Fruit fly (Drosophila melanogaster) whole organism, prepupa: ENCODE data around the gene CAH5.
A peak's percentile ranks its signal among the peaks of the same experiment; 100 is the strongest.

Experiments used
- CG10631 ChIP-seq: fragments of 200-800 bp; sonication (Bioruptor generic); optimal IDR thresholded peaks from 2 replicates; lab custom pipeline; 2016; ENCODE audit warnings: missing biosample characterization, missing genetic modification characterization
- CG11294 ChIP-seq: fragments of 200-800 bp; sonication (Bioruptor generic); IDR thresholded peaks from 2 replicates; pipeline ENCODE4 v1.3.6; 2022; ENCODE audit warnings: missing biosample characterization, missing genetic modification characterization
- CG11762 ChIP-seq: fragments of 200-800 bp; sonication (Bioruptor generic); optimal IDR thresholded peaks from 3 replicates; lab custom pipeline; 2016; ENCODE audit warnings: missing biosample characterization, missing genetic modification characterization; ENCODE audit not compliant: insufficient read depth
- CG11902 ChIP-seq: fragments of 200-800 bp; sonication (Bioruptor generic); optimal IDR thresholded peaks from 3 replicates; lab custom pipeline; 2016; ENCODE audit warnings: missing biosample characterization, missing genetic modification characterization
- CG15336 ChIP-seq: fragments of 200-800 bp; sonication (Bioruptor generic); IDR thresholded peaks from 2 replicates; pipeline ENCODE4 v1.3.6; 2022; ENCODE audit warnings: missing biosample characterization, missing genetic modification characterization
- CG16779 ChIP-seq: fragments of 200-800 bp; sonication (Bioruptor generic); optimal IDR thresholded peaks from 3 replicates; lab custom pipeline; 2017; ENCODE audit warnings: missing biosample characterization, mild to moderate bottlenecking, missing genetic modification characterization
- CG3032 ChIP-seq: fragments of 200-800 bp; optimal IDR thresholded peaks from 2 replicates; lab custom pipeline; 2019; ENCODE audit warnings: missing biosample characterization, mild to moderate bottlenecking, missing genetic modification characterization, moderate library complexity
- CG31627 ChIP-seq: fragments of 200-800 bp; sonication (Bioruptor generic); optimal IDR thresholded peaks from 3 replicates; lab custom pipeline; 2016; ENCODE audit warnings: missing biosample characterization, missing genetic modification characterization
- CG32006 ChIP-seq: fragments of 200-800 bp; sonication (Bioruptor generic); optimal IDR thresholded peaks from 3 replicates; lab custom pipeline; 2017; ENCODE audit warnings: missing biosample characterization, mild to moderate bottlenecking, missing genetic modification characterization
- CG34406 ChIP-seq: fragments of 200-800 bp; sonication (Bioruptor generic); optimal IDR thresholded peaks from 3 replicates; lab custom pipeline; 2016; ENCODE audit warnings: missing biosample characterization, missing genetic modification characterization
- CG4318 ChIP-seq: fragments of 200-800 bp; sonication (Bioruptor generic); optimal IDR thresholded peaks from 3 replicates; lab custom pipeline; 2017; ENCODE audit warnings: missing biosample characterization, mild to moderate bottlenecking, missing genetic modification characterization
- CG6276 ChIP-seq: fragments of 200-800 bp; sonication (Bioruptor generic); optimal IDR thresholded peaks from 2 replicates; lab custom pipeline; 2017; ENCODE audit warnings: missing biosample characterization, mild to moderate bottlenecking, missing genetic modification characterization
- CG6792 ChIP-seq: fragments of 200-800 bp; sonication (Bioruptor generic); optimal IDR thresholded peaks from 3 replicates; lab custom pipeline; 2016; ENCODE audit warnings: missing biosample characterization, missing genetic modification characterization
- CG6808 ChIP-seq: fragments of 200-800 bp; sonication (Bioruptor generic); optimal IDR thresholded peaks from 3 replicates; lab custom pipeline; 2017; ENCODE audit warnings: missing biosample characterization, missing genetic modification characterization, mild to moderate bottlenecking, moderate library complexity, missing genetic modification reagents
- CG6854 ChIP-seq: fragments of 200-800 bp; sonication (Bioruptor generic); optimal IDR thresholded peaks from 2 replicates; lab custom pipeline; 2017; ENCODE audit warnings: missing biosample characterization, mild to moderate bottlenecking, missing genetic modification characterization
- CG8119 ChIP-seq: fragments of 200-800 bp; sonication (Bioruptor generic); IDR thresholded peaks from 3 replicates; pipeline ENCODE4 v1.3.6; 2022; ENCODE audit warnings: missing biosample characterization, missing genetic modification characterization
- CG8319 ChIP-seq: fragments of 200-800 bp; sonication (Bioruptor generic); optimal IDR thresholded peaks from 3 replicates; lab custom pipeline; 2016; ENCODE audit warnings: missing biosample characterization, missing genetic modification characterization
- Eip75B ChIP-seq: fragments of 200-800 bp; sonication (Bioruptor generic); optimal IDR thresholded peaks from 3 replicates; lab custom pipeline; 2016; ENCODE audit warnings: missing biosample characterization, missing genetic modification characterization
- Eip78C ChIP-seq: fragments of 200-800 bp; sonication (Bioruptor generic); peaks from one replicate; lab custom pipeline; 2016; ENCODE audit warnings: missing biosample characterization, missing genetic modification characterization
- Eip93F ChIP-seq: fragments of 200-800 bp; sonication (Bioruptor generic); optimal IDR thresholded peaks from 2 replicates; lab custom pipeline; 2016; ENCODE audit warnings: missing biosample characterization, mild to moderate bottlenecking, missing genetic modification characterization
- Ets21C ChIP-seq: fragments of 200-800 bp; sonication (Bioruptor generic); optimal IDR thresholded peaks from 3 replicates; lab custom pipeline; 2016; ENCODE audit warnings: missing biosample characterization, missing genetic modification characterization
- Ets96B ChIP-seq: fragments of 200-800 bp; optimal IDR thresholded peaks from 2 replicates; lab custom pipeline; 2019; ENCODE audit warnings: missing biosample characterization, mild to moderate bottlenecking, missing genetic modification characterization, moderate library complexity
- Gug ChIP-seq: fragments of 200-800 bp; sonication (Bioruptor generic); IDR thresholded peaks from 2 replicates; pipeline ENCODE4 v1.3.6; 2022; ENCODE audit warnings: missing biosample characterization, missing genetic modification characterization
- Hr39 ChIP-seq: fragments of 200-800 bp; sonication (Bioruptor generic); optimal IDR thresholded peaks from 2 replicates; lab custom pipeline; 2016; ENCODE audit warnings: missing biosample characterization, missing genetic modification characterization
- Smox ChIP-seq: fragments of 200-800 bp; sonication (Bioruptor generic); optimal IDR thresholded peaks from 3 replicates; lab custom pipeline; 2016; ENCODE audit warnings: missing biosample characterization, missing genetic modification characterization
- Sox102F ChIP-seq: fragments of 200-800 bp; sonication (Bioruptor generic); optimal IDR thresholded peaks from 2 replicates; lab custom pipeline; 2016; ENCODE audit warnings: missing biosample characterization, mild to moderate bottlenecking, missing genetic modification characterization
- Sox14 ChIP-seq: fragments of 200-800 bp; sonication (Bioruptor generic); optimal IDR thresholded peaks from 3 replicates; lab custom pipeline; 2016; ENCODE audit warnings: missing biosample characterization, missing genetic modification characterization
- achi ChIP-seq: fragments of 200-800 bp; sonication (Bioruptor generic); optimal IDR thresholded peaks from 3 replicates; lab custom pipeline; 2016; ENCODE audit warnings: missing biosample characterization, missing genetic modification characterization
- acj6 ChIP-seq: fragments of 200-800 bp; sonication (Bioruptor generic); optimal IDR thresholded peaks from 3 replicates; lab custom pipeline; 2016; ENCODE audit warnings: missing biosample characterization, missing genetic modification characterization
- cyc ChIP-seq: fragments of 200-800 bp; sonication (Bioruptor generic); optimal IDR thresholded peaks from 3 replicates; lab custom pipeline; 2016; ENCODE audit warnings: missing biosample characterization, missing genetic modification characterization
- dac ChIP-seq: fragments of 200-800 bp; sonication (Bioruptor generic); optimal IDR thresholded peaks from 2 replicates; lab custom pipeline; 2017; ENCODE audit warnings: missing biosample characterization, mild to moderate bottlenecking, missing genetic modification characterization
- eg ChIP-seq: fragments of 200-800 bp; sonication (Bioruptor generic); IDR thresholded peaks from 3 replicates; pipeline ENCODE4 v1.3.6; 2022; ENCODE audit warnings: missing biosample characterization, missing genetic modification characterization
- esn ChIP-seq: fragments of 200-800 bp; sonication (Bioruptor generic); optimal IDR thresholded peaks from 2 replicates; lab custom pipeline; 2016; ENCODE audit warnings: missing biosample characterization, mild to moderate bottlenecking, missing genetic modification characterization, moderate library complexity
- fd59A ChIP-seq: fragments of 200-800 bp; sonication (Bioruptor generic); optimal IDR thresholded peaks from 2 replicates; lab custom pipeline; 2017; ENCODE audit warnings: missing biosample characterization, mild to moderate bottlenecking, missing genetic modification characterization, missing genetic modification reagents
- fkh ChIP-seq: fragments of 200-800 bp; sonication (Bioruptor generic); optimal IDR thresholded peaks from 3 replicates; lab custom pipeline; 2017; ENCODE audit warnings: missing biosample characterization, mild to moderate bottlenecking, missing genetic modification characterization, moderate library complexity
- lz ChIP-seq: fragments of 200-800 bp; sonication (Bioruptor generic); optimal IDR thresholded peaks from 3 replicates; lab custom pipeline; 2016; ENCODE audit warnings: missing biosample characterization, missing genetic modification characterization
- pdm3 ChIP-seq: fragments of 200-800 bp; sonication (Bioruptor generic); optimal IDR thresholded peaks from 3 replicates; lab custom pipeline; 2016; ENCODE audit warnings: missing biosample characterization, missing genetic modification characterization
- salr ChIP-seq, 2 experiments: fragments of 200-800 bp; sonication (Bioruptor generic); optimal IDR thresholded peaks; 3 replicates each; lab custom pipeline; 2016 to 2018; ENCODE audit warnings: missing biosample characterization in 2 of 2, missing genetic modification characterization in 2 of 2, mild to moderate bottlenecking in 1 of 2
- spab ChIP-seq: fragments of 200-800 bp; sonication (Bioruptor generic); optimal IDR thresholded peaks from 2 replicates; lab custom pipeline; 2017; ENCODE audit warnings: missing biosample characterization, mild to moderate bottlenecking, missing genetic modification characterization, missing genetic modification reagents
- ss ChIP-seq, 2 experiments: fragments of 200-800 bp; sonication (Bioruptor generic); optimal IDR thresholded peaks; 2 replicates in 1 of 2; 3 replicates in 1 of 2; lab custom pipeline; 2017 to 2018; ENCODE audit warnings: mild to moderate bottlenecking in 2 of 2, missing biosample characterization in 2 of 2, missing genetic modification characterization in 2 of 2, moderate library complexity in 1 of 2
- svp ChIP-seq: fragments of 200-800 bp; sonication (Bioruptor generic); peaks from one replicate; lab custom pipeline; 2016; ENCODE audit warnings: missing biosample characterization, missing genetic modification characterization
- topi ChIP-seq: fragments of 200-800 bp; sonication (Bioruptor generic); optimal IDR thresholded peaks from 3 replicates; lab custom pipeline; 2016; ENCODE audit warnings: missing biosample characterization, missing genetic modification characterization
- vri ChIP-seq: fragments of 200-800 bp; sonication (Bioruptor generic); optimal IDR thresholded peaks from 3 replicates; lab custom pipeline; 2016; ENCODE audit warnings: missing biosample characterization, mild to moderate bottlenecking, missing genetic modification characterization

Gene CAH5

DNA sequence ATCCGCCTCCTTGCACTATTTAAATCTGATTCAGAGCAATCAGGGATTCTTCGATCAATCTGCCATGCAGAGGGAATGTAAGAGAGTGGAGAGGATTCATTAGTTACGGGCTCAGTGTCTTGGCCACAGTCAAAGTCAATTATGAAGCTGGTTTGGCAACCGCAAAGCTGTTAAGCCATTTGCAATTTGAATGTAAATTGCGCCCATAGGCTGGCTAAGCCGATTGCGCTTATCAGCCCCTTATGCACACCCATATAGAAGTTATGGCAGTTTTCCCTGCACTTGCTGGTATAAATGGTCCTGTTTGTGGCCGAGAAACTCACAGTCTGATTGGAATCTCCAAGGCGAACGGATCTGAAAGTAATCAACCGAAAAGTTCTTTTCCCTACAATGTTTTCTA is at the start of gene CAH5:
Gene CAH5 (plus strand): TSS at position 301 of the 400 bp plus-strand sequence.
- TF ChIP-seq CG11762 (GFP tag; lab: Kevin White, UChicago) = no peak
- TF ChIP-seq eg = no peak
- no peak for TF ChIP-seq CG15336 (GFP tag; lab: Robert Waterston, UW)
- TF ChIP-seq topi (GFP tag; lab: Kevin White, UChicago) = no peak
- TF ChIP-seq, all 60 proteins: peak for 0

DNA sequence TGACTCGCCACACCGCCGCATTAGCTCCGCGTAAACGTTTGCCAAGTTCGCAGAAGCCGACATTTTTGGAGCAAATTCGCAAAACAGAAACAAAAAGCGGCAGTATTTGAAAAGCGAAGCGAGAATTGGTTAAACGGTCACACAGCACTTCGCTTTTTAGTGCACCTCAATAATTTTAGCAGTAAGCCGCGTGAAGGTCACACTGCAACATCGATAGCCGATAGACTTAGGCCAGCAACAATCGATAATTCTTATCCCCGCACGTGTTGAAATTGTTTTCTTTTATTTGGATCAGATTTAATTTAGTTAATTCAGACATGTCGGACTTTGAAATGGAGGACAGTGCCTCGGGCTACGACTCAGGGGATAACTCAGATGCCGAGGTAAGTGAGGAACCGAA is 49.2 kb upstream of the CAH5 start, which contains the start of the genes Zwilch and CG1542:
Gene Zwilch (minus strand): TSS at position 150 of the 400 bp plus-strand sequence.
Gene CG1542 (plus strand): TSS at position 232 of the 400 bp plus-strand sequence.
- no peak for TF ChIP-seq acj6
- no peak for TF ChIP-seq Eip75B (GFP tag; lab: Kevin White, UChicago)
- no peak for TF ChIP-seq esn (GFP tag; lab: Kevin White, UChicago)
- no peak for TF ChIP-seq CG8119
- TF ChIP-seq CG34406 (GFP tag; lab: Kevin White, UChicago) = no peak
- no peak for TF ChIP-seq achi
- no peak for TF ChIP-seq cyc (GFP tag; lab: Kevin White, UChicago)
- TF ChIP-seq CG8319 (GFP tag; lab: Kevin White, UChicago) = no peak
- TF ChIP-seq fkh (GFP tag; lab: Kevin White, UChicago) = no peak
- no peak for TF ChIP-seq Smox (GFP tag; lab: Kevin White, UChicago)
- TF ChIP-seq svp (GFP tag; lab: Kevin White, UChicago) = no peak
- no peak for TF ChIP-seq CG15336 (GFP tag; lab: Robert Waterston, UW)
- TF ChIP-seq fd59A (GFP tag; lab: Kevin White, UChicago) = no peak
- no peak for TF ChIP-seq vri (GFP tag; lab: Kevin White, UChicago)

DNA sequence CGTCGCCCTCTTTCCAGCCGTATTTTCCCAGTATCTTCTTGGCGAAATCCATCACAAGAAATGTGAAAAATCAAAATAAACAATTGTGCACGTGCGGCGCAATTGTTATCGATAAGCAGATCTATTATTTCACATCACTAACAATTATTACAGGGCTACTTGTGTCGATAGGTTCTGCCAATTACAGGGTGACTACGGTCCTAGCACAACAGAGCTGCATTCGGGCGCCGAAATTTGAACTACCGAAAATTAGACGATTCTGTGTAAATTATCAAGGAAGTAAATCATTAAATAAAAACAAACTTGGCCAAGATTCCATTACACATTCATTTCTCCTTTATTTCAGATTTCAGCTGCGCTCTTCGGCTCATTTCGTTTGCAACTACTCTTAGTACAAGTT is 46.6 kb upstream of the CAH5 start, which contains the start of gene CG15561:
Gene CG15561 (minus strand): TSS at position 113 of the 400 bp plus-strand sequence.
- TF ChIP-seq Sox102F (GFP tag; lab: Kevin White, UChicago) (no peak), lz (GFP tag; lab: Kevin White, UChicago) (peak; percentile 45), CG6854 (peak; percentile 39)

- no peak for TF ChIP-seq CG6808 (GFP tag; lab: Kevin White, UChicago)
- TF ChIP-seq Ets21C (GFP tag; lab: Kevin White, UChicago) = no peak
- TF ChIP-seq CG11902 = no peak
- TF ChIP-seq CG6854 = peak; percentile 14
- TF ChIP-seq ss (GFP tag; optimal IDR thresholded peaks at IDR 0.05; lab: Kevin White, UChicago) = no peak
- no peak for TF ChIP-seq CG11294 (GFP tag; lab: Robert Waterston, UW)
- no peak for TF ChIP-seq Smox (GFP tag; lab: Kevin White, UChicago)
- peak; percentile 12 for TF ChIP-seq Eip78C (GFP tag; lab: Kevin White, UChicago)
- TF ChIP-seq CG4318 (GFP tag; lab: Kevin White, UChicago) = no peak
- no peak for TF ChIP-seq CG10631 (GFP tag; lab: Kevin White, UChicago)
- TF ChIP-seq Sox14 (GFP tag; lab: Kevin White, UChicago) = peak; percentile 27
- no peak for TF ChIP-seq fd59A (GFP tag; lab: Kevin White, UChicago)
- no peak for TF ChIP-seq spab (GFP tag; lab: Kevin White, UChicago)
- no peak for TF ChIP-seq dac (GFP tag; lab: Kevin White, UChicago)
- TF ChIP-seq acj6 = no peak
- TF ChIP-seq esn (GFP tag; lab: Kevin White, UChicago) = peak; percentile 3
- no peak for TF ChIP-seq CG11762 (GFP tag; lab: Kevin White, UChicago)
- TF ChIP-seq CG6792 (GFP tag; lab: Kevin White, UChicago) = no peak
- TF ChIP-seq lz (GFP tag; lab: Kevin White, UChicago) = no peak
- TF ChIP-seq vri (GFP tag; lab: Kevin White, UChicago) = peak; percentile 98
- TF ChIP-seq Ets96B = no peak
- no peak for TF ChIP-seq fkh (GFP tag; lab: Kevin White, UChicago)
- TF ChIP-seq topi (GFP tag; lab: Kevin White, UChicago) = peak; percentile 19
- TF ChIP-seq Hr39 (GFP tag; lab: Kevin White, UChicago) = no peak
- no peak for TF ChIP-seq CG8119
- no peak for TF ChIP-seq salr (GFP tag; optimal IDR thresholded peaks at IDR 0.05; lab: Kevin White, UChicago)
- TF ChIP-seq Sox102F (GFP tag; lab: Kevin White, UChicago) = no peak
- no peak for TF ChIP-seq Eip93F
- no peak for TF ChIP-seq CG3032 (tag; lab: Kevin White, UChicago)
- TF ChIP-seq pdm3 (GFP tag; lab: Kevin White, UChicago) = no peak
- no peak for TF ChIP-seq CG31627 (GFP tag; lab: Kevin White, UChicago)
- TF ChIP-seq CG32006 (GFP tag; lab: Kevin White, UChicago) = no peak
- TF ChIP-seq Gug (GFP tag; lab: Robert Waterston, UW) = no peak
- TF ChIP-seq CG6276 (GFP tag; lab: Kevin White, UChicago) = no peak
- no peak for TF ChIP-seq CG16779 (tag; lab: Kevin White, UChicago)
- TF ChIP-seq eg = no peak
These were observed 44.1 kb upstream of the CAH5 start for dm6 chr3R:31218214-31218876.
